Fruit fly (Drosophila melanogaster): ENCODE data around the gene CG5078.
A peak's percentile ranks its signal among the peaks of the same experiment; 100 is the strongest.

CG5078 gene

dm6 chr3L:20530347-20531177 is 24.7 kb downstream of the CG5078 start (continued):
- TF ChIP-seq ash1 (GFP tag; optimal IDR thresholded peaks at IDR 0.05) (no peak), CG2678 (tag; optimal IDR thresholded peaks at IDR 0.05) (no peak), lilli (GFP tag; optimal IDR thresholded peaks at IDR 0.05) (no peak), CG3847 (GFP tag; IDR thresholded peaks at IDR 0.05) (no peak), CG2116 (GFP tag; optimal IDR thresholded peaks at IDR 0.05) (peak; percentile 16), sim (GFP tag; IDR thresholded peaks at IDR 0.05) (no peak), ftz-f1 (GFP tag; optimal IDR thresholded peaks at IDR 0.05) (no peak), Abd-B (GFP tag; optimal IDR thresholded peaks at IDR 0.05) (no peak), CG1647 (GFP tag; optimal IDR thresholded peaks at IDR 0.05) (no peak), CG8290 (GFP tag; optimal IDR thresholded peaks at IDR 0.05) (peak; percentile 27), CG8290 (tag; optimal IDR thresholded peaks at IDR 0.05) (peak; percentile 41 to 46), gem (tag; optimal IDR thresholded peaks at IDR 0.05) (no peak), Atf-2 (GFP tag; optimal IDR thresholded peaks at IDR 0.05) (no peak), CG8359 (GFP tag; optimal IDR thresholded peaks at IDR 0.05; ENCODE audit: borderline replicate concordance) (no peak), Doc2 (GFP tag; IDR thresholded peaks at IDR 0.05) (no peak), CG8944 (GFP tag; optimal IDR thresholded peaks at IDR 0.05) (no peak), tap (tag; optimal IDR thresholded peaks at IDR 0.05) (no peak), emc (GFP tag; optimal IDR thresholded peaks at IDR 0.05) (no peak), CG10543 (GFP tag; optimal IDR thresholded peaks at IDR 0.05) (no peak), Sox100B (GFP tag; optimal IDR thresholded peaks at IDR 0.05) (no peak), zen2 (GFP tag; IDR thresholded peaks at IDR 0.05; ENCODE audit: partially characterized antibody) (no peak), Dp (GFP tag; optimal IDR thresholded peaks at IDR 0.05) (no peak), CG1529 (GFP tag; optimal IDR thresholded peaks at IDR 0.05) (no peak), HHEX (GFP tag; optimal IDR thresholded peaks at IDR 0.05) (no peak), chn (GFP tag; optimal IDR thresholded peaks at IDR 0.05) (no peak), dmrt11E (tag; optimal IDR thresholded peaks at IDR 0.05) (no peak), CG16813 (GFP tag; IDR thresholded peaks at IDR 0.05; ENCODE audit: partially characterized antibody) (no peak), vfl (GFP tag; optimal IDR thresholded peaks at IDR 0.05) (no peak), Atf3 (GFP tag; optimal IDR thresholded peaks at IDR 0.05) (no peak), CG43689 (GFP tag; IDR thresholded peaks at IDR 0.05) (no peak), CG10274 (GFP tag; optimal IDR thresholded peaks at IDR 0.05) (no peak), stwl (tag; optimal IDR thresholded peaks at IDR 0.05) (peak; percentile 53), sisA (GFP tag; IDR thresholded peaks at IDR 0.05) (no peak), dysf (GFP tag; IDR thresholded peaks at IDR 0.05) (no peak), lbe (GFP tag; optimal IDR thresholded peaks at IDR 0.05) (no peak), CG2202 (tag; optimal IDR thresholded peaks at IDR 0.05) (no peak), CG8765 (GFP tag; IDR thresholded peaks at IDR 0.05) (no peak), toy (GFP tag; IDR thresholded peaks at IDR 0.05) (no peak), CG11456 (GFP tag; IDR thresholded peaks at IDR 0.05) (no peak), lov (optimal IDR thresholded peaks at IDR 0.05) (no peak), lov (GFP tag; IDR thresholded peaks at IDR 0.05) (no peak), Hr51 (GFP tag; optimal IDR thresholded peaks at IDR 0.05) (no peak), Med (GFP tag) (peak; percentile 66), Poxn (GFP tag; IDR thresholded peaks at IDR 0.05) (no peak), Sox102F (GFP tag; optimal IDR thresholded peaks at IDR 0.05) (no peak), Dll (GFP tag; IDR thresholded peaks at IDR 0.05; ENCODE audit: partially characterized antibody) (no peak)
